Fruit fly (Drosophila melanogaster) Kc167 (cell line): ENCODE data around the gene CG2991.

ENCODE experiments used
- Sin3A ChIP-seq: fragments of >200 bp; optimal IDR thresholded peaks from 2 replicates; lab custom pipeline; 2018; ENCODE audit warnings: missing external identifiers
- psq ChIP-seq: fragments of >200 bp; optimal IDR thresholded peaks from 2 replicates; lab custom pipeline; 2017; ENCODE audit warnings: missing external identifiers

DNA sequence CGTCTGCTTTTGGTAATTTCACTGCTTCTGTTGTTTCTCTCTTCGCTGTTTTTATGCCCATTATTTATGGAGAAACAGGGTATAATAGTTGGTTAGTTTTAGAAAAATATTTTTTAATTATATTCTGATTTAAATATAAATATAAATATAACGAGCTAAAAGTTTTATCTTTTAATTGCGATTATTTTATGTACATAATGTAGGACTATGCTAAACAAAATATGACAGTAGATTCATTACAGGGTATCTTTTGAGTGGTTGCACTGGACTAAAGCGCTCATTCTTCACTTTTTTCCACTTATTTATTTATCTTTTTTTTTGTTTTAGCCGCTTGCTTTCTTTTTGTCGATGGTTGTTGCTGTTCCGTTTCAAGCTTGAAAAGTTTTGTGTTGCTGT is 48.1 kb downstream of the CG2991 start:
- no peak for TF ChIP-seq Sin3A (lab: Kevin White, UChicago)
- no peak for TF ChIP-seq psq
